Worm (Caenorhabditis elegans) whole organism, L1 larva: Measurements from ENCODE around the gene phf-15.

Source experiments
- C04F5.9 ChIP-seq: sonication (generic microtip); optimal IDR thresholded peaks from 2 replicates; lab custom pipeline; 2016; ENCODE audit warnings: missing genetic modification characterization, missing compliant biosample characterization
- aha-1 ChIP-seq: fragments of 150-350 bp; optimal IDR thresholded peaks from 2 replicates; lab custom pipeline; 2014; ENCODE audit warnings: missing biosample characterization, missing genetic modification characterization
- aly-2 ChIP-seq: fragments of 150-350 bp; optimal IDR thresholded peaks from 2 replicates; lab custom pipeline; 2014; ENCODE audit warnings: missing biosample characterization, missing genetic modification characterization
- blmp-1 ChIP-seq: fragments of 150-350 bp; optimal IDR thresholded peaks from 2 replicates; lab custom pipeline; 2014; ENCODE audit warnings: missing biosample characterization, missing genetic modification characterization
- ceh-8 ChIP-seq: fragments of 200-800 bp; sonication (Bioruptor generic); optimal IDR thresholded peaks from 2 replicates; lab custom pipeline; 2018; ENCODE audit warnings: mild to moderate bottlenecking, missing genetic modification characterization, moderate library complexity, missing compliant biosample characterization
- ceh-82 ChIP-seq, 3 experiments: fragments of 150-350 bp in 1 of 3; sonication (generic microtip) in 2 of 3; optimal IDR thresholded peaks; 2 replicates each; lab custom pipeline; 2014 to 2017; ENCODE audit warnings: missing biosample characterization in 3 of 3, missing genetic modification characterization in 3 of 3
- ceh-88 ChIP-seq: fragments of 200-800 bp; sonication (Bioruptor generic); IDR thresholded peaks from 2 replicates; pipeline ENCODE4 v1.3.6; 2022; ENCODE audit warnings: missing genetic modification characterization, missing compliant biosample characterization
- ceh-90 ChIP-seq: sonication (generic microtip); optimal IDR thresholded peaks from 2 replicates; lab custom pipeline; 2016; ENCODE audit warnings: missing genetic modification characterization, missing compliant biosample characterization
- dsc-1 ChIP-seq: sonication (generic microtip); optimal IDR thresholded peaks from 2 replicates; lab custom pipeline; 2016; ENCODE audit warnings: mild to moderate bottlenecking, missing genetic modification characterization, missing compliant biosample characterization
- efl-1 ChIP-seq, 4 experiments: fragments of 150-350 bp; optimal IDR thresholded peaks in 3 of 4; peaks in 1 of 4; 1 replicate in 1 of 4; 2 replicates in 3 of 4; lab custom pipeline; 2014; ENCODE audit warnings: missing biosample characterization in 2 of 4, missing genetic modification characterization in 2 of 4, missing genetic modification reagents in 2 of 4
- efl-3 ChIP-seq: fragments of 200-800 bp; sonication (Bioruptor generic); optimal IDR thresholded peaks from 2 replicates; lab custom pipeline; 2018; ENCODE audit warnings: mild to moderate bottlenecking, missing genetic modification characterization, missing compliant biosample characterization
- egl-13 ChIP-seq: sonication (generic microtip); optimal IDR thresholded peaks from 2 replicates; lab custom pipeline; 2016; ENCODE audit warnings: missing genotype, missing genetic modification reagents, missing genetic modification characterization, missing compliant biosample characterization
- egl-27 ChIP-seq, 2 experiments: fragments of 150-350 bp in 1 of 2; sonication (generic microtip); optimal IDR thresholded peaks; 3 replicates each; lab custom pipeline; 2017 to 2018; ENCODE audit warnings: missing biosample characterization in 2 of 2, missing genetic modification characterization in 2 of 2, missing genetic modification reagents in 2 of 2
- elt-3 ChIP-seq, 6 experiments: fragments of 150-350 bp in 1 of 6; sonication (generic microtip); optimal IDR thresholded peaks; 2 replicates each; lab custom pipeline; 2017 to 2018; ENCODE audit warnings: missing biosample characterization in 6 of 6, missing genetic modification characterization in 6 of 6, inconsistent platforms in 1 of 6
- fkh-10 ChIP-seq: sonication (generic microtip); optimal IDR thresholded peaks from 2 replicates; lab custom pipeline; 2017; ENCODE audit warnings: missing biosample characterization, missing genetic modification reagents, missing genetic modification characterization
- fkh-4 ChIP-seq: sonication (generic microtip); optimal IDR thresholded peaks from 2 replicates; lab custom pipeline; 2016; ENCODE audit warnings: missing compliant biosample characterization, missing genetic modification characterization, borderline replicate concordance
- fkh-8 ChIP-seq: sonication (generic microtip); optimal IDR thresholded peaks from 2 replicates; lab custom pipeline; 2016; ENCODE audit warnings: mild to moderate bottlenecking, missing genetic modification characterization, missing compliant biosample characterization
- fos-1 ChIP-seq: fragments of 150-350 bp; optimal IDR thresholded peaks from 2 replicates; lab custom pipeline; 2014; ENCODE audit warnings: missing biosample characterization, missing genetic modification characterization
- irx-1 ChIP-seq: sonication (generic microtip); optimal IDR thresholded peaks from 2 replicates; lab custom pipeline; 2016; ENCODE audit warnings: missing genetic modification characterization, missing compliant biosample characterization
- isw-1 ChIP-seq: fragments of 200-800 bp; sonication (Bioruptor generic); IDR thresholded peaks from 2 replicates; pipeline ENCODE4 v1.3.6; 2022; ENCODE audit warnings: missing genetic modification characterization, missing compliant biosample characterization
- lin-14 ChIP-seq: fragments of 200-800 bp; sonication (Bioruptor generic); optimal IDR thresholded peaks from 2 replicates; lab custom pipeline; 2018; ENCODE audit warnings: mild to moderate bottlenecking, missing genetic modification characterization, moderate library complexity, missing compliant biosample characterization
- lin-15B ChIP-seq: fragments of 150-350 bp; sonication (generic microtip); optimal IDR thresholded peaks from 3 replicates; lab custom pipeline; 2014; ENCODE audit warnings: missing biosample characterization, missing genetic modification characterization
- lin-35 ChIP-seq, 2 experiments: fragments of 150-350 bp; optimal IDR thresholded peaks; 2 replicates each; lab custom pipeline; 2014; ENCODE audit warnings: missing biosample characterization in 2 of 2, missing genetic modification characterization in 2 of 2, missing genetic modification reagents in 2 of 2
- lsy-2 ChIP-seq, 2 experiments: fragments of 150-350 bp; optimal IDR thresholded peaks; 2 replicates each; lab custom pipeline; 2014; ENCODE audit warnings: missing biosample characterization in 2 of 2, missing genetic modification characterization in 2 of 2
- mab-9 ChIP-seq: fragments of 200-800 bp; sonication (Bioruptor generic); IDR thresholded peaks from 2 replicates; pipeline ENCODE4 v1.3.6; 2022; ENCODE audit warnings: missing genetic modification reagents, missing genetic modification characterization, missing compliant biosample characterization
- mef-2 ChIP-seq: fragments of 150-350 bp; optimal IDR thresholded peaks from 2 replicates; lab custom pipeline; 2014; ENCODE audit warnings: missing biosample characterization, missing genetic modification characterization
- nhr-12 ChIP-seq: sonication (generic microtip); optimal IDR thresholded peaks from 2 replicates; lab custom pipeline; 2017; ENCODE audit warnings: missing biosample characterization, missing genetic modification characterization
- nhr-19 ChIP-seq: fragments of 200-800 bp; sonication (Bioruptor generic); conservative IDR thresholded peaks from 2 replicates; pipeline ENCODE4 v1.3.6; 2022; ENCODE audit warnings: missing genetic modification characterization, missing compliant biosample characterization
- nhr-20 ChIP-seq: sonication (generic microtip); optimal IDR thresholded peaks from 2 replicates; lab custom pipeline; 2016; ENCODE audit warnings: mild to moderate bottlenecking, missing genetic modification characterization, missing compliant biosample characterization
- nhr-28 ChIP-seq: fragments of 150-350 bp; optimal IDR thresholded peaks from 2 replicates; lab custom pipeline; 2014; ENCODE audit warnings: missing biosample characterization, missing genetic modification characterization
- nhr-47 ChIP-seq: sonication (generic microtip); optimal IDR thresholded peaks from 2 replicates; lab custom pipeline; 2016; ENCODE audit warnings: mild to moderate bottlenecking, missing genetic modification characterization, moderate library complexity, missing compliant biosample characterization
- nhr-77 ChIP-seq: fragments of 150-350 bp; optimal IDR thresholded peaks from 2 replicates; lab custom pipeline; 2014; ENCODE audit warnings: missing biosample characterization, missing genetic modification characterization
- nhr-84 ChIP-seq: sonication (generic microtip); optimal IDR thresholded peaks from 2 replicates; lab custom pipeline; 2017; ENCODE audit warnings: missing biosample characterization, missing genetic modification characterization
- nhr-85 ChIP-seq: sonication (generic microtip); peaks from one replicate; lab custom pipeline; 2016; ENCODE audit warnings: missing genetic modification characterization, inconsistent platforms, missing compliant biosample characterization
- nhr-90 ChIP-seq: sonication (generic microtip); optimal IDR thresholded peaks from 2 replicates; lab custom pipeline; 2016; ENCODE audit warnings: mild to moderate bottlenecking, missing genetic modification characterization, missing compliant biosample characterization; ENCODE audit not compliant: poor library complexity
- pqm-1 ChIP-seq: sonication (generic microtip); optimal IDR thresholded peaks from 3 replicates; lab custom pipeline; 2017; ENCODE audit warnings: missing biosample characterization, missing genetic modification characterization
- snpc-4 ChIP-seq: fragments of 150-350 bp; optimal IDR thresholded peaks from 2 replicates; lab custom pipeline; 2014; ENCODE audit warnings: missing biosample characterization, missing genetic modification characterization
- tlp-1 ChIP-seq: fragments of 150-350 bp; optimal IDR thresholded peaks from 2 replicates; lab custom pipeline; 2014; ENCODE audit warnings: missing biosample characterization, missing genetic modification characterization
- unc-30 ChIP-seq: sonication (generic microtip); optimal IDR thresholded peaks from 2 replicates; lab custom pipeline; 2017; ENCODE audit warnings: missing biosample characterization, missing genetic modification characterization
- unc-86 ChIP-seq: sonication (generic microtip); optimal IDR thresholded peaks from 2 replicates; lab custom pipeline; 2016; ENCODE audit warnings: missing genetic modification characterization, missing compliant biosample characterization
- vab-15 ChIP-seq: sonication (generic microtip); optimal IDR thresholded peaks from 2 replicates; lab custom pipeline; 2017; ENCODE audit warnings: missing genotype, mild to moderate bottlenecking, missing genetic modification characterization, missing compliant biosample characterization
- zip-4 ChIP-seq: fragments of 200-800 bp; sonication (Bioruptor generic); optimal IDR thresholded peaks from 2 replicates; lab custom pipeline; 2018; ENCODE audit warnings: mild to moderate bottlenecking, missing genetic modification characterization, moderate library complexity, missing compliant biosample characterization
- ztf-4 ChIP-seq: fragments of 150-350 bp; optimal IDR thresholded peaks from 2 replicates; lab custom pipeline; 2014; ENCODE audit warnings: missing biosample characterization, missing genetic modification characterization

The phf-15 gene

ce11 chrIII:3345835-3346234 is 23.2 kb downstream of the phf-15 start (continued):
- TF ChIP-seq irx-1 (tag; lab: Kevin White, UChicago) (no peak), snpc-4 (tag; lab: Kevin White, UChicago) (no peak), nhr-20 (no peak), fkh-4 (no peak), ceh-8 (GFP tag; lab: Kevin White, UChicago) (no peak)

- TF ChIP-seq isw-1 (GFP tag; lab: Robert Waterston, UW) (no peak), tlp-1 (tag; lab: Kevin White, UChicago) (no peak), lin-14 (no peak), mab-9 (GFP tag; lab: Robert Waterston, UW) (no peak), nhr-19 (GFP tag; lab: Robert Waterston, UW) (no peak), nhr-84 (tag; lab: Kevin White, UChicago) (no peak), elt-3 (tag; optimal IDR thresholded peaks at IDR 0.05; lab: Kevin White, UChicago) (no peak), egl-13 (tag; lab: Kevin White, UChicago) (no peak), nhr-28 (tag; lab: Kevin White, UChicago) (no peak), fkh-8 (tag; lab: Kevin White, UChicago) (no peak), aha-1 (no peak), zip-4 (GFP tag; lab: Kevin White, UChicago) (no peak), nhr-90 (tag; lab: Kevin White, UChicago) (no peak), ceh-88 (GFP tag; lab: Robert Waterston, UW) (no peak), nhr-47 (tag; lab: Kevin White, UChicago) (no peak), efl-1 (optimal IDR thresholded peaks at IDR 0.05; lab: Kevin White, UChicago) (no peak), efl-1 (GFP tag; optimal IDR thresholded peaks at IDR 0.05 in 1 of 2; lab: Kevin White, UChicago) (no peak), mef-2 (no peak), fkh-10 (no peak), vab-15 (tag; lab: Kevin White, UChicago) (no peak), C04F5.9 (tag; lab: Kevin White, UChicago) (no peak)
Observed at ce11 chrIII:3346665-3347064, 24.0 kb downstream of the phf-15 start.

- no peak for TF ChIP-seq zip-4 (GFP tag; lab: Kevin White, UChicago)
- no peak for TF ChIP-seq efl-3 (GFP tag; lab: Kevin White, UChicago)
- TF ChIP-seq unc-30 (tag; lab: Kevin White, UChicago), result no peak
- peak; percentile 71 for TF ChIP-seq blmp-1 (tag; lab: Kevin White, UChicago)
- no peak for TF ChIP-seq fos-1 (tag; lab: Kevin White, UChicago)
- no peak for TF ChIP-seq aly-2 (tag; lab: Kevin White, UChicago)
- TF ChIP-seq lin-35 (GFP tag; optimal IDR thresholded peaks at IDR 0.05; lab: Kevin White, UChicago), result no peak
- peak in 3 of 6 experiments; percentile 2 to 35 (median 9) for TF ChIP-seq elt-3 (tag; optimal IDR thresholded peaks at IDR 0.05; lab: Kevin White, UChicago)
- TF ChIP-seq ceh-90 (tag; lab: Kevin White, UChicago), result no peak
- no peak for TF ChIP-seq lsy-2 (tag; optimal IDR thresholded peaks at IDR 0.05; lab: Kevin White, UChicago)
- TF ChIP-seq egl-13 (tag; lab: Kevin White, UChicago), result no peak
- no peak for TF ChIP-seq nhr-85 (tag; lab: Kevin White, UChicago)
- TF ChIP-seq unc-86 (tag; lab: Kevin White, UChicago), result no peak
- TF ChIP-seq ztf-4, result no peak
- peak; percentile 56 for TF ChIP-seq lin-14
- no peak for TF ChIP-seq egl-27 (tag; optimal IDR thresholded peaks at IDR 0.05; lab: Kevin White, UChicago)
- no peak for TF ChIP-seq nhr-12 (tag; lab: Kevin White, UChicago)
- TF ChIP-seq vab-15 (tag; lab: Kevin White, UChicago), result no peak
Observed at ce11 chrIII:3349061-3349460, 26.4 kb downstream of the phf-15 start.

ce11 chrIII:3351091-3351490 is 28.4 kb downstream of the phf-15 start:
- no peak for TF ChIP-seq mab-9 (GFP tag; lab: Robert Waterston, UW)
- TF ChIP-seq nhr-19 (GFP tag; lab: Robert Waterston, UW), result no peak
- no peak for TF ChIP-seq lin-15B (tag; lab: Kevin White, UChicago)
- no peak for TF ChIP-seq ceh-8 (GFP tag; lab: Kevin White, UChicago)
- TF ChIP-seq dsc-1 (tag; lab: Kevin White, UChicago), result no peak
- no peak for TF ChIP-seq aly-2 (tag; lab: Kevin White, UChicago)
- no peak for TF ChIP-seq nhr-77 (tag; lab: Kevin White, UChicago)
- no peak for TF ChIP-seq ceh-82 (tag; optimal IDR thresholded peaks at IDR 0.05; lab: Kevin White, UChicago)
- no peak for TF ChIP-seq pqm-1 (tag; lab: Kevin White, UChicago)
- TF ChIP-seq lin-14, result no peak
- TF ChIP-seq, all 84 proteins: peak for 0
